Fruit fly (Drosophila melanogaster) whole organism: ENCODE data around the gene Dlip1.
A peak's percentile ranks its signal among the peaks of the same experiment; 100 is the strongest.

Source experiments
- CG8478 ChIP-seq: fragments of >200 bp; optimal IDR thresholded peaks from 2 replicates; lab custom pipeline; 2018; ENCODE audit warnings: inconsistent platforms
- Dll ChIP-seq: fragments of >200 bp; optimal IDR thresholded peaks from 2 replicates; lab custom pipeline; 2017
- EcR ChIP-seq, 2 experiments: fragments of >200 bp; optimal IDR thresholded peaks; 2 replicates each; lab custom pipeline; 2017; ENCODE audit warnings: missing biosample characterization in 2 of 2, missing genetic modification characterization in 2 of 2, missing genetic modification reagents in 2 of 2
- pan ChIP-seq: fragments of >200 bp; optimal IDR thresholded peaks from 2 replicates; lab custom pipeline; 2017
- psq ChIP-seq: fragments of >200 bp; optimal IDR thresholded peaks from 2 replicates; lab custom pipeline; 2017
- usp ChIP-seq: fragments of >200 bp; optimal IDR thresholded peaks from 2 replicates; lab custom pipeline; 2017; ENCODE audit warnings: missing biosample characterization, missing genetic modification characterization, mixed read lengths

Dlip1 gene

DNA sequence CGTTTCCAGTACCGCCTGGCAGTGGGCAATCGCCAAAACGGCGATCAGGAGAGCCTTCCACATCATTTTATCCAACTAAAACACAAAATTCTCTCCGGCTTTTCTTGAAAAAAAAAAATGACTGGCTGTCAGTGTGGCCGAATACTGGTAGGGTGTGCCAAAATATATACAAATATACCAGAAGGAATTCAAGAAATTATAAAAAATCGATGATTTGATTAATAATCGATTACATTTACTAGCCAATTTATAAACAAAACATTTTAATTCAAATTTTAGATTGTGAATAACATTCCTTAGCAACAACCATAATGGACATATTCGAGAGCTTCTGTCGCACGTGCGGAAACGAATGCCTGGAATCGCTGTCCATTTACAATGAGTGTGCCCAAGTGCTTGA lies at the start of gene Dlip1, which contains the start of gene Ost48:
Gene Dlip1 (plus strand): TSS at position 257 of the 400 bp plus-strand sequence.
Gene Ost48 (minus strand): TSS at position 150 of the 400 bp plus-strand sequence.
- no peak for TF ChIP-seq usp (GFP tag; lab: Kevin White, UChicago)
- TF ChIP-seq psq: no peak
- TF ChIP-seq CG8478: no peak
- no peak for TF ChIP-seq pan (lab: Kevin White, UChicago)
- no peak for TF ChIP-seq EcR (GFP tag; optimal IDR thresholded peaks at IDR 0.05; lab: Kevin White, UChicago)
- TF ChIP-seq Dll (lab: Kevin White, UChicago): no peak

DNA sequence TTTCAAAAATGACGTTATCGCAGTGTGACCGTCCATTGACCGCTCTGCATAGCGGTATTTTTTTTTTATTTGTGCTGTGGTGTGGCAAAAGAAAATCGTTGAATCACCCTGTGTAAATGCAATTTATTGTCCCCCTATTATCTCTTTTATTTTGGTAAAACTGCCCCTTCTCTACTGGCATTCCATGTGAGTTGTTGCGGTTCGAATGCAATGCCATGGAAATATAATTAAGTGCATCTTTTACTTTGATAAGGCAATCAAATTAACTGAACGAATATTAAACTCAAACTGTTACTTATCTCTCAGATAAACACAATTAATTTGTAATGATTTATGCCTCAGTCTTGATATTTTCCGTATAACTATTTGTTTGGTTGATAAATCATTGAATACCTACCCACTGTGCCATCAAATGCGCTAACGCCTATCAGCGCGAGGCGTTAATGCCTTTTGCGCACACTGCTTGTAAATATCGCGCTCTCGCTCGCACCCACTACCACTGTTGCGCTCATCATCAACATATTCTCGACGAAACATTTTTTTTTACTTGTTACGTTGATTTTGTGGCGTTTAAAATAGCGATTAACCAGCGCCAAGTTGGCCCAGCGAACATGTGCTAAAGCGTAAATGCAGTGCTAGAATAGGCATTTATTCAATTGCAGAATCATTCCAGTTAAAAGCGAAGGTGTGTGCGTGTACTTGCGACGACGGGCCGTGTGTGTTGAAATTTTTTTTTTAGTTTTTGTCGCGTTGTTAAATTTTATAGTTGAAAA lies 49.2 kb upstream of the Dlip1 start:
- TF ChIP-seq pan (lab: Kevin White, UChicago) (no peak), EcR (GFP tag; optimal IDR thresholded peaks at IDR 0.05; lab: Kevin White, UChicago) (no peak), usp (GFP tag; lab: Kevin White, UChicago) (no peak), Dll (lab: Kevin White, UChicago) (no peak), psq (no peak), CG8478 (no peak)

DNA sequence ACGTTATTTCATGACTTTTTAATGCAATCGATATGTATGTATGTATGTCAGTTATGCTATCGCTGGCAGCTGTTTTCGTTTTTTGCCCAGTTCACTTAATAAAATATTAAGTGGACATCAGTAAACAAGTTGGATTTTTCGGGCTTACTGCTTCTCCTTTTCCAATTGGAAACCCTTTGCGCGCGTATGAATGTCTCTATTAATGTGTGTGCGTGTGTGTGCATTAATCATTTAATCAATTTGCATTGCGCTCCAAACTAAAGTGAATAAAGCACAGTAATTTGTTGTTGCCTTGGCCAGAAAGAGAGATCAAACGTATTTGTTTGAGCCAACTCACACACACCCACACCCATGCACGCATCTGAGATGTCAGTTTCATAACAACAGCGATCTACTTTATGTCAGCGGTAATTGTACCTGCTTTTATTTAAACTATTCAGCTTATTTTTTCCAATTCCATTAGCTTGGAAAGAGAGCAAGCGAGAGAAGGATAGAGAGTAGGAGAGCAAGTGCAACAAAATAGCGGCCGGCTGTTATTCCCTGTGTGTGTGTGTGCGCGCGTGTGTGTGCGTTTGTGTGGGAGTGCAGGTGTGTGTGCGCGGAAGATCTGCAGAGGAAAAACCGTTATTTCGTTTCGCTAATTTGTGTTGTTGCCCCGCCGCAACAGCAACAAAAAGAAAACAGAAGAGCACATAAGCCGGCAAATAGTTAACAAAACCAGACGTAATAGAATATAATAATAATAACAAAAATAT lies 48.1 kb upstream of the Dlip1 start:
- TF ChIP-seq psq (no peak), usp (GFP tag; lab: Kevin White, UChicago) (no peak), CG8478 (no peak), EcR (GFP tag; optimal IDR thresholded peaks at IDR 0.05; lab: Kevin White, UChicago) (no peak), Dll (lab: Kevin White, UChicago) (no peak), pan (lab: Kevin White, UChicago) (no peak)

DNA sequence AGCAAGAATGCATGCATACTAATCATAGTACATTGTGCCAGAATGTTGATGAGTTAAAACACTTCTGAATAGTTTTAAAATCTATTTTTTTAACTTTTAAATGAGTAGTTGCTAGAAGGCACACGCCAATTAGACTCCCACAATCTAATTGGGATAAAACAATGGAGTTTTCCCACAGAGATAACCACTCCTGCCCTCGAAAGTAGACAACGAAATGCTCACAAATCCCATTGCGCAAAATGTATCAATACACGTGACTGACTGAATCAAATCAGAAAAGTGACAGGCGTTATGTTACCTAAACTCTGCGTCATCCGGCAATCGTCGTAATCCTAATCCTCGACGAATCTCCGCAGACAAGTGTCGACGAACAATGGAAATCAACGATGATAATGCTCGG lies 40.6 kb upstream of the Dlip1 start:
- no peak for TF ChIP-seq Dll (lab: Kevin White, UChicago)
- no peak for TF ChIP-seq EcR (GFP tag; optimal IDR thresholded peaks at IDR 0.05; lab: Kevin White, UChicago)
- no peak for TF ChIP-seq psq
- TF ChIP-seq CG8478: no peak
- no peak for TF ChIP-seq usp (GFP tag; lab: Kevin White, UChicago)
- no peak for TF ChIP-seq pan (lab: Kevin White, UChicago)

- TF ChIP-seq CG8478 (no peak), psq (no peak), EcR (GFP tag; optimal IDR thresholded peaks at IDR 0.05; lab: Kevin White, UChicago) (no peak), usp (GFP tag; lab: Kevin White, UChicago) (no peak), Dll (lab: Kevin White, UChicago) (no peak)
These were observed 39.3 kb upstream of the Dlip1 start for dm6 chrX:9118961-9119633.

dm6 chrX:9119671-9120364 lies 38.6 kb upstream of the Dlip1 start:
- TF ChIP-seq CG8478 (no peak), pan (lab: Kevin White, UChicago) (no peak), Dll (lab: Kevin White, UChicago) (no peak), usp (GFP tag; lab: Kevin White, UChicago) (no peak), psq (no peak), EcR (GFP tag; optimal IDR thresholded peaks at IDR 0.05; lab: Kevin White, UChicago) (no peak)

DNA sequence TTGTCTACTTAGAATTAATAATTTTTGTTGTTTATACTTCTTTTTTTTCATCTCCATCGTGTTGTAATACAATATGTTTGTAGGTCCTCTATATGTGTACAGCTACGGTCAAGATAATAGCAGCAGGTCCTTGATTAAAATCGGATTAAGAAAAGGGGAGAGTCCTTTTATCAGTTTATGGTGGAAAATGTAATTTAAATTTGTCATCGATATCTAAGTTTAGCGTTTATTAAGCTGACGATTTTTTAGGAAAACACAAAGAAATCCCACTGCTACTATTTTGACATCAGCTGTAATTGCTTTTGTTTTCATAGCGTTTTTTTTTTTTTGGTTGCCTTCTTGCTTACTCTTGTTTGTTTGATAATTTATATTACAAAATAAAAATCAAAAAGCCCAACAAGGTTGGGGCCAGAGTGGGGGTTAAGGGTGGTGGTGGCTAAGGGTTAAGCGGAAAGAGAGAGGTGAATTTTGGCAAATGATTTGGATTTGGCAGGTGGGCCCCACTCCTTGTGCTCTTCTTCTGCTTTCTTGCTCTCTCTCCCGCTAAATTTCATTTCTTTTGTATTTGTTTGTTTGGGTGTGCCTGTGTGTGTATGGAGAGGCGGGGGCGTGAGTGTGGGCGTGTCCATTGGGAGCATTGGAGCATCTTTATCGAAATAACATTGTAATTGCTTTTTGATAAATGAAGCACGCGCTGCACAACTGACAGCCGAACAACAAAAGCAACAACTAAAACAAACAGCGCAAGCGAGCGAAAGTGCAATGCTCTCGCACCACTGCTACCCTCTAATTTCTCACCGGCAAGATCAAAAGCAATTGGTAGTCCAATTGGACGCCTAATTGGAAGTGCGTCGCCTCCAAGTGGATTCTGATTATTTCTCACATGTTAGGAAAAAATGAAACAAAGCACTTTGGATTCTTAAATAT lies 37.3 kb upstream of the Dlip1 start:
- peak; percentile 24 for TF ChIP-seq pan (lab: Kevin White, UChicago)
- TF ChIP-seq psq: no peak

DNA sequence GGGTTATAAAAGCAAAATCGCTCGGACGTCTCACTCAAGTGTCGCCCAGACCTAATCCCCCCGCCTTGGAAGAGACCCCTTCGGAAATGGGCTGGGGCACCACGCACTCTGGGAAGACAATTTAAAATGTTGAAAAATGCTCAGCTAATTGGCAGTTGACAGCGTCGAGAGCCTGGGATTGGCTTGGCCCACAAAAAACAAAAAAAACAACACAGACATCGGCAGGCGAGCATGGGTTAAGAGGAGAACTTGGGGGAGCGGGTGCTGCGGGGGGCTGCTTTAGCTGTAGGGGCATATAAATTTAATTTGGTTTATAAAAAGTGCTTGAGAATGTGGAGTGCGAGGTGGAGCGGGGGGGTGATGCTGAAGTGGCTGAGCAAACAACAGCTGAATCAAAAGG lies 35.9 kb upstream of the Dlip1 start:
- TF ChIP-seq psq (no peak), pan (lab: Kevin White, UChicago) (no peak), EcR (GFP tag; optimal IDR thresholded peaks at IDR 0.05; lab: Kevin White, UChicago) (no peak), Dll (lab: Kevin White, UChicago) (no peak), CG8478 (no peak), usp (GFP tag; lab: Kevin White, UChicago) (no peak)

DNA sequence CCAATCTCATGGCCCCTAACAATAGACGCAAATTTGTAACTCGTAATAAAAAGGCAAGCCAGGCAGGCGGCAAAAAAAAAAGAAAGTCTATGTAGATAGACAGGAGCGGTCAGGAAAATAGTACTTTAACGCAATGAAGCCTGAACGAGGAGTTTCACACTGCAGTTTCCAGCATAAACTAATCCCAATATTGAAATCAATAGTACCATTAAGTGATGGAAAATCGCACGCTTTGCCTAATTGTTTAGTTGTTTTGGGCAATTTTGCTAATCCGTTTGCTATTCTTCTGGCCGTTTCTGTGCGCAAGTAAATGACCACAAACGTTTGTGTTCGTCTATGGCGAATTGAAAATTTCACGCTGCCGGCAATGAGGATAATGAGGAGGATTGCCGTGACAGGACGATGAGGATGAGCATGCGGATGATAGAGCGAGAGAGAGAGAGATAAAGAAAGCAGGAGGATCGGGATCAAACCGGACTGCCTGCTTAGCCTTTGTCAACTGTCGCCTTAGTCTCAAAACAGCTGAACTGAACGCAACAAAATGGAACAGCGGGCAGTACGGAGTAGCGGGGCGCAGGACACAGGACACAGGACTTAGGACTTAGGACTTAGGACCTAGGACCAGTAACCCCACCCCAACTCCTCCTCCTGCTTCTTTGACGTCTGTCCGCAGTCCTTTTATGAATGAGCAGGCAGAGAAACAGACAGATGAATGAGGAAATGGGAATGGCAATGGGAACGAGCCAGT lies 31.0 kb upstream of the Dlip1 start:
- TF ChIP-seq usp (GFP tag; lab: Kevin White, UChicago) (no peak), pan (lab: Kevin White, UChicago) (no peak), CG8478 (no peak), EcR (GFP tag; optimal IDR thresholded peaks at IDR 0.05; lab: Kevin White, UChicago) (no peak), psq (no peak), Dll (lab: Kevin White, UChicago) (no peak)

- TF ChIP-seq psq (no peak), EcR (GFP tag; optimal IDR thresholded peaks at IDR 0.05; lab: Kevin White, UChicago) (no peak), CG8478 (no peak), pan (lab: Kevin White, UChicago) (no peak), usp (GFP tag; lab: Kevin White, UChicago) (no peak), Dll (lab: Kevin White, UChicago) (no peak)
These were observed 30.5 kb upstream of the Dlip1 start for dm6 chrX:9128012-9128280.
